Fruit fly (Drosophila melanogaster) Kc167 (cell line): Measurements from ENCODE around the gene CAH16.

Source experiments
- Myc ChIP-seq: fragments of >200 bp; optimal IDR thresholded peaks from 2 replicates; lab custom pipeline; 2017; ENCODE audit warnings: missing external identifiers
- Sin3A ChIP-seq: fragments of >200 bp; optimal IDR thresholded peaks from 2 replicates; lab custom pipeline; 2018; ENCODE audit warnings: missing external identifiers
- insv ChIP-seq: fragments of >200 bp; optimal IDR thresholded peaks from 3 replicates; lab custom pipeline; 2018; ENCODE audit warnings: missing external identifiers
- psq ChIP-seq: fragments of >200 bp; optimal IDR thresholded peaks from 2 replicates; lab custom pipeline; 2017; ENCODE audit warnings: missing external identifiers

DNA sequence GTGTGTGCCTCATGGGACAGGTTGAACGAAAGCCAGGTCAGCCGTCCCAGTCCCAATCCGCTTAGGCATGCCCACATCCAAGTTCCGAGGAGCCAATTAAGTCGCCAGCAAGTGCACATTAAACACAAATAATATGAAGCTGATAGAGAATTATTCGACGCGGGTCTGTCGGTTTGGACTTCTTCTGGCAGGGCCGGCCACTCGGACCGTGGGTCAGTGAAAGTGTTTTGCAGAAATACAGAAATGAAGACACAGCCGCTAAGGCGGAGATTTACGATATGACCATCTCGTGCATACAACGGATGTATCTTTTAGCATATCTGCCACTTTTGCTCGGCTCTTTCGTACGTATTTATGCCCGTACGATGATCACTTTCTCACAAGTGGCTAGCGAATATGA, 11.8 kb upstream of the CAH16 start:
- TF ChIP-seq psq (lab: Kevin White, UChicago), result no peak
- no peak for TF ChIP-seq insv (lab: Kevin White, UChicago)
- TF ChIP-seq Myc (lab: Kevin White, UChicago), result no peak
- TF ChIP-seq Sin3A, result no peak
